Fruit fly (Drosophila melanogaster) whole organism: ENCODE data around the gene Pdfr.

Experiments
- CG8478 ChIP-seq: fragments of >200 bp; optimal IDR thresholded peaks from 2 replicates; lab custom pipeline; 2018; ENCODE audit warnings: inconsistent platforms
- Dll ChIP-seq: fragments of >200 bp; optimal IDR thresholded peaks from 2 replicates; lab custom pipeline; 2017
- EcR ChIP-seq, 2 experiments: fragments of >200 bp; optimal IDR thresholded peaks; 2 replicates each; lab custom pipeline; 2017; ENCODE audit warnings: missing biosample characterization in 2 of 2, missing genetic modification characterization in 2 of 2, missing genetic modification reagents in 2 of 2
- pan ChIP-seq: fragments of >200 bp; optimal IDR thresholded peaks from 2 replicates; lab custom pipeline; 2017
- psq ChIP-seq: fragments of >200 bp; optimal IDR thresholded peaks from 2 replicates; lab custom pipeline; 2017
- usp ChIP-seq: fragments of >200 bp; optimal IDR thresholded peaks from 2 replicates; lab custom pipeline; 2017; ENCODE audit warnings: missing biosample characterization, missing genetic modification characterization, mixed read lengths

Gene Pdfr

dm6 chrX:2551906-2552305 is at the start of gene Pdfr:
Pdfr (plus strand) TSS chrX:2552206.
- TF ChIP-seq psq (no peak), CG8478 (no peak), EcR (GFP tag; optimal IDR thresholded peaks at IDR 0.05; lab: Kevin White, UChicago) (no peak), usp (no peak), pan (lab: Kevin White, UChicago) (no peak), Dll (lab: Kevin White, UChicago) (no peak)

DNA sequence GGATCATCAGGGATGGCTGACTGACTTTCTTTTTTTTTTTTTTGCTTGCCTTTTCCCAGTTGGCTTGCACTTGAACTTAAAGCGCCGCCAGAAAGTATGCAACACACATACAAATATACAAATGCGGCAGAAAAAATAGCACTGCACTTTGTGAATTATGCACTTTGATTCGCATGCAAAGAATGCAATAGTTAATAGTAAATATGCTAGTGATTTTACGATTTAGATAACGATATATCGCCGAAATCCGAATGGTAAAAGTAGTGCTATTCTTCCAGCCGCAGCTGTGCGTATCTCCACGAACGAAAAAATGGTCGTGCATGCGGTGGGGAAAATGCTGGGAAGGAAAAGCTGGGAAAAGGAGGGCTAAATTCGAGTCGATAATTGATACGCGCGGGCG is 48.6 kb upstream of the Pdfr start:
- TF ChIP-seq CG8478 (no peak), usp (no peak)

- TF ChIP-seq usp (no peak), pan (lab: Kevin White, UChicago) (no peak), Dll (lab: Kevin White, UChicago) (no peak), EcR (GFP tag; optimal IDR thresholded peaks at IDR 0.05; lab: Kevin White, UChicago) (no peak), CG8478 (no peak), psq (no peak)
Measured at dm6 chrX:2508880-2509279, 43.1 kb upstream of the Pdfr start.

DNA sequence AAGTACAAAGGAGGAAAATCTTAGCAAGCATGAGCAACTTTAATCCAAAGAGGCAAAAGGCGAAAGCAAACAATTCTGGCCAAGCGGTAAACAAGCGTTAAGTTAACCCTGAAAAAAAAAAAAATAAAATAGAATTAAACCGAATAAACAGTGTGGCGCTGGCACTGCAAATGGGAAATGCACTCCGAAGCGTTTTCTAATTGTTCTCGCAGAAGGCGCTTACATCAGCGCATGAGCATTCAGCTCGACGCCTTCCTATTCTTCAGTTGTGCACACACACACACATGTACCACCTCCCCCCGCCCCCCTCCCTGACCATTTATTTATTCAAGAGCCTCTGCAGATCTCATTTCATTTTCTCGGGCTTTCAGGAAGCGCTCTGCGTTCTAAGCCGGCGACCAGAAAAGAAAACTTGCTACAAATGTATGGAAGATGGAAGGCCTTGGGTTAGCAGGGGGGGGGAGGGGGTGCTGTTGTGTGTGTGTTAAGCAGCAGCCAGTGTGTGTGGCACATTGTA is 40.7 kb upstream of the Pdfr start:
- no peak for TF ChIP-seq pan (lab: Kevin White, UChicago)
- no peak for TF ChIP-seq Dll (lab: Kevin White, UChicago)
- TF ChIP-seq CG8478: no peak
- no peak for TF ChIP-seq psq
- TF ChIP-seq EcR (GFP tag; optimal IDR thresholded peaks at IDR 0.05; lab: Kevin White, UChicago): no peak
- TF ChIP-seq usp: no peak

dm6 chrX:2516199-2516598 is 35.8 kb upstream of the Pdfr start:
- no peak for TF ChIP-seq pan (lab: Kevin White, UChicago)
- TF ChIP-seq CG8478: no peak
- no peak for TF ChIP-seq usp
- no peak for TF ChIP-seq Dll (lab: Kevin White, UChicago)
- no peak for TF ChIP-seq psq
- no peak for TF ChIP-seq EcR (GFP tag; optimal IDR thresholded peaks at IDR 0.05; lab: Kevin White, UChicago)

DNA sequence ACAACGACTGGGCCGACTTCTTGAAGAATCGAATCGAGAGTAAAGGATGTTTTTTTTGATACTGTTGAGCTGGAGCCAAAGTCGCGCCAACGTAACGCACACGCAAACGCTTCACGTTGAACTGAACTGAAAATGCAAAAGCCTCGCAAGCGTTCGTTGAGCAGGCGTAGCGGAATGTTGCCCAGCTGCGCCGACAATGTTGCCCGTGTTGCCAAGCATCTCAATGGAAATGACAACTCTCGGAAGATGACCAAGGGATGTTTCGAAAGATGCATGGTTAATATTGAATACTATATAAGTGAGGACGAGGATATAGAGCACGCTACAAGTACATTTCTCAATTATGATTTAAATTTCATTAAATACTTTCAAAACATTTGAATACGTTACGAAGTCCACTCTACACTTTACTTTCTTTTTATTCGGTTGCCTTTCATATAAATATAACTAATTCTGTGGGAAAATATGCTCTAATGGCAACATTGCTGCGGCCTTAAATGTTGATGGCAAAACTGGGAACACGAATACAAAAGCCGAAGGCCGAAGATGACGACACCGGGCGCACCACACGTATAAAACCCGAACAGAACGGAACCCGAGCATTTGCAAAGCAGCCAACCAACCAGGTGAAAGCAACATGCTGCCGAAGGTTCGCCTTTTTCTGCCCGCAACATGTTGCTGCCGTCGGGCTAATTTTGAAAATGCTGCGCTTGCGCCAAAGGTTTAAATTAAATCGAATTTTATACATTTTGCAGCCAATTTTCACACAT is 34.3 kb upstream of the Pdfr start:
- no peak for TF ChIP-seq CG8478
- TF ChIP-seq pan (lab: Kevin White, UChicago): no peak
- no peak for TF ChIP-seq Dll (lab: Kevin White, UChicago)
- no peak for TF ChIP-seq usp

DNA sequence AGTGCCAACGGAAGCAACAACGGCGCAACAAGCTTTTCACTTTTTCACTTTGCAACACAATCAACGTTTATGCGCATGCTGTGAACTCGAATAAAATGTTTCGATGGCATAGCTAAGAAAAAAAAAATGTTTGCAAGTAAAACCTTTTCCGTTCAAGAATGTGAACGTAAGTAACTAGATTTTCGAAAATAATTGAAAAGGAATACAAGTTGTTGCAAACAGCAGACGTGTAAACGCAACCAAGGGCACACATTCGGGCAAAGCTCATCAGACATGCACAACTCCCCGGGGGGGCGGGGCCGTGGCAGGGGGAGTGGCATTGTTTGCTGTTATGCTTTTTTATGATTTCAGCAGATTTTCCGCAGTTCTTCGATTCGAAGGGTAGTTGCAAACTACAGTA is 33.6 kb upstream of the Pdfr start:
- no peak for TF ChIP-seq CG8478
- TF ChIP-seq Dll (lab: Kevin White, UChicago): no peak
- TF ChIP-seq pan (lab: Kevin White, UChicago): no peak
- no peak for TF ChIP-seq usp

- TF ChIP-seq usp (no peak), EcR (GFP tag; optimal IDR thresholded peaks at IDR 0.05; lab: Kevin White, UChicago) (no peak), psq (no peak), CG8478 (no peak), pan (lab: Kevin White, UChicago) (no peak), Dll (lab: Kevin White, UChicago) (no peak)
Measured at dm6 chrX:2524426-2524825, 27.6 kb upstream of the Pdfr start.

DNA sequence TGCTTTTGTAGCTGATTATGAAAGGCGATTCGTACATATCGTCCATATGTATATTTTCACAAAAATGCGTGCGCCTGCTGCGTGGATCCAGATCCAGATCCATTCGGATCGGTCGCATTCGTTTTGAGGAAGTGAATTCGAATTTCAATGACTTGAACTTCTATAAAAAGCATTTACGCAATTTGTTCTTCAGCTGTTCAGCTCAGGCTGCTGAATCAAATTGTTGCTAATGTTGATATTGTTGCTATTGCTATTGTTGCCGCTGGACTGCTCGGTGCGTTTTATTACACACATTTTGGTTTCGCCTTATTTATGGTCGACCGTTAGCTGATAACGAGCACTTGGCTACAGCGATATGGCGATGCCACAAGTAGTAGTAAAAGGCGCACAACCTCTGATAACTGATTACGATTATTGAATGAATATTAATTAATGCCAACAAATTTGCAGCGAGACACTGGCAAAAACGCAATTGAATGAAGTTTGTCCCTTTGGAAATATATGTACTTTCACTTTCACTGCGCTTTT is 20.7 kb upstream of the Pdfr start:
- TF ChIP-seq Dll (lab: Kevin White, UChicago) (no peak), psq (no peak), EcR (GFP tag; optimal IDR thresholded peaks at IDR 0.05; lab: Kevin White, UChicago) (no peak), CG8478 (no peak), pan (lab: Kevin White, UChicago) (no peak), usp (no peak)

- TF ChIP-seq usp: no peak
- no peak for TF ChIP-seq psq
- TF ChIP-seq CG8478: no peak
- no peak for TF ChIP-seq EcR (GFP tag; optimal IDR thresholded peaks at IDR 0.05; lab: Kevin White, UChicago)
Measured at dm6 chrX:2533843-2534473, 18.0 kb upstream of the Pdfr start.

DNA sequence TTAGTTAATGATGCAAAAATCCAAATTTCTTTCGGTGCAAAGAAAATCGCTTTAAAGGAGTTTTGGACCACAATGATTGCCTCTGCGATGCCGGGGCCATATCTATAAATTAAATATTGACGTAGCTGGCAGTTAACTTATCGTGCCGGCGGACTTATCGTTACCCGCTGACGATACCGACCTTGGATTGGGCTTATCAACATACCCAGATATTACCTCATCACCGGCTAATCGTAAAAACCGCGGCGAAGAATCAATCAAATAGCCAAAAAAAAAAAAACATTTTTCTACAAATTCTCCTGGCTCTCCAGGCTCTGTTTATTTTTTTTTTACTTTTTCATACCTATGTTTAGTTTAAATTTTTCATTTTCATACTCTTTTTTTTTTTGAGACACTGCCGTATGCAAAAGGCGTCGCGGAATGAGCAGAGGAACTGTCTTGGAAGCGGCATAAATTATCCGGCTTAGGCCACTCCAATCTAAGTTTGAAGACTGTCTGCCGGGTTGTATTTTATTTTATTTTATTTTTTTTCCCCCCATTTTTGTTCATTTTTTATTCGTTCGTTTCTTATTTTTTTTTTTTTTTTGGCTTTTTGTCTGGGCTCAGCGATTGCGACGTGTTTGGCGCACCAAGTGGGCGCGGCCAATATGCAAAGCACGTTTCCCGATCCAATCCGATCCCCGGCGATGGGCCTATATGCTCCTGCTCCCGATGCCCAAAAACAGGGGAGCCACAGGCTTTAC is 16.9 kb upstream of the Pdfr start:
- TF ChIP-seq usp (no peak), psq (no peak), EcR (GFP tag; optimal IDR thresholded peaks at IDR 0.05; lab: Kevin White, UChicago) (no peak), pan (lab: Kevin White, UChicago) (no peak), Dll (lab: Kevin White, UChicago) (no peak), CG8478 (no peak)

- TF ChIP-seq pan (lab: Kevin White, UChicago) (no peak), Dll (lab: Kevin White, UChicago) (no peak), EcR (GFP tag; optimal IDR thresholded peaks at IDR 0.05; lab: Kevin White, UChicago) (no peak), psq (no peak), CG8478 (no peak), usp (no peak)
Measured at dm6 chrX:2536136-2536535, 15.9 kb upstream of the Pdfr start.
